Worm (Caenorhabditis elegans) whole organism, young adult: Measurements from ENCODE around the gene C15H9.2.

Experiments used
- B0019.2 ChIP-seq: fragments of 200-800 bp; sonication (Bioruptor generic); conservative IDR thresholded peaks from 2 replicates; pipeline ENCODE4 v1.3.6; 2022; ENCODE audit warnings: missing genetic modification reagents, missing genetic modification characterization, missing compliant biosample characterization
- B0336.3 ChIP-seq: fragments of 200-800 bp; sonication (Bioruptor generic); IDR thresholded peaks from 2 replicates; pipeline ENCODE4 v1.3.6; 2022; ENCODE audit warnings: missing genetic modification characterization, missing compliant biosample characterization
- F10E7.11 ChIP-seq: sonication (generic microtip); optimal IDR thresholded peaks from 2 replicates; lab custom pipeline; 2017; ENCODE audit warnings: mild to moderate bottlenecking, missing genetic modification characterization, moderate library complexity, missing compliant biosample characterization
- F23B12.7 ChIP-seq: sonication (generic microtip); optimal IDR thresholded peaks from 2 replicates; lab custom pipeline; 2017; ENCODE audit warnings: missing genetic modification characterization, mild to moderate bottlenecking, missing compliant biosample characterization, antibody characterized with exemption, moderate library complexity; ENCODE audit not compliant: insufficient read depth
- F37B4.10 ChIP-seq: fragments of 200-800 bp; sonication (Bioruptor generic); IDR thresholded peaks from 2 replicates; pipeline ENCODE4 v1.3.6; 2022; ENCODE audit warnings: missing genetic modification characterization, missing compliant biosample characterization
- F52B5.7 ChIP-seq: sonication (generic microtip); optimal IDR thresholded peaks from 2 replicates; lab custom pipeline; 2016; ENCODE audit warnings: mild to moderate bottlenecking, missing genetic modification characterization, missing compliant biosample characterization
- F55B11.4 ChIP-seq: sonication (generic microtip); optimal IDR thresholded peaks from 2 replicates; lab custom pipeline; 2016; ENCODE audit warnings: missing compliant biosample characterization, missing genetic modification characterization, borderline replicate concordance; ENCODE audit not compliant: insufficient read depth
- K12H6.12 ChIP-seq: fragments of 200-800 bp; sonication (Bioruptor generic); optimal IDR thresholded peaks from 2 replicates; lab custom pipeline; 2018; ENCODE audit warnings: mild to moderate bottlenecking, missing genetic modification characterization, missing compliant biosample characterization
- T07F8.4 ChIP-seq: sonication (generic microtip); optimal IDR thresholded peaks from 2 replicates; lab custom pipeline; 2016; ENCODE audit warnings: mild to moderate bottlenecking, missing genetic modification characterization, moderate library complexity, missing compliant biosample characterization
- aptf-3 ChIP-seq: fragments of 200-800 bp; sonication (Bioruptor generic); IDR thresholded peaks from 2 replicates; pipeline ENCODE4 v1.3.6; 2022; ENCODE audit warnings: missing genetic modification characterization, missing compliant biosample characterization
- atf-7 ChIP-seq: sonication (generic microtip); optimal IDR thresholded peaks from 2 replicates; lab custom pipeline; 2017; ENCODE audit warnings: mild to moderate bottlenecking, missing genetic modification characterization, missing compliant biosample characterization
- attf-5 ChIP-seq: fragments of 200-800 bp; sonication (Bioruptor generic); optimal IDR thresholded peaks from 2 replicates; lab custom pipeline; 2018; ENCODE audit warnings: mild to moderate bottlenecking, missing genetic modification characterization, missing compliant biosample characterization
- cebp-2 ChIP-seq: fragments of 200-800 bp; sonication (Bioruptor generic); IDR thresholded peaks from 2 replicates; pipeline ENCODE4 v1.3.6; 2022; ENCODE audit warnings: missing genetic modification characterization, missing compliant biosample characterization
- ceh-100 ChIP-seq: fragments of 200-800 bp; sonication (Bioruptor generic); IDR thresholded peaks from 2 replicates; pipeline ENCODE4 v1.3.6; 2022; ENCODE audit warnings: missing genetic modification reagents, missing genetic modification characterization, missing compliant biosample characterization
- ceh-27 ChIP-seq: fragments of 200-800 bp; sonication (Bioruptor generic); optimal IDR thresholded peaks from 2 replicates; lab custom pipeline; 2018; ENCODE audit warnings: mild to moderate bottlenecking, missing genetic modification characterization, moderate library complexity, missing compliant biosample characterization
- ceh-91 ChIP-seq: fragments of 200-800 bp; sonication (Bioruptor generic); IDR thresholded peaks from 2 replicates; pipeline ENCODE4 v1.3.6; 2022; ENCODE audit warnings: missing genetic modification reagents, missing genetic modification characterization, missing compliant biosample characterization
- chd-7 ChIP-seq: sonication (generic microtip); optimal IDR thresholded peaks from 2 replicates; lab custom pipeline; 2016; ENCODE audit warnings: mild to moderate bottlenecking, missing genetic modification characterization, moderate library complexity, missing compliant biosample characterization
- dox-1 ChIP-seq: fragments of 200-800 bp; sonication (Bioruptor generic); IDR thresholded peaks from 2 replicates; pipeline ENCODE4 v1.3.6; 2022; ENCODE audit warnings: missing genetic modification reagents, missing genetic modification characterization, missing compliant biosample characterization
- efl-1 ChIP-seq: fragments of 150-350 bp; optimal IDR thresholded peaks from 2 replicates; lab custom pipeline; 2014; ENCODE audit warnings: missing biosample characterization, missing genetic modification reagents, missing genetic modification characterization
- egrh-3 ChIP-seq: fragments of 200-800 bp; sonication (Bioruptor generic); IDR thresholded peaks from 2 replicates; pipeline ENCODE4 v1.3.6; 2022; ENCODE audit warnings: missing genetic modification reagents, missing genetic modification characterization, missing compliant biosample characterization
- ets-4 ChIP-seq: fragments of 200-800 bp; sonication (Bioruptor generic); optimal IDR thresholded peaks from 2 replicates; lab custom pipeline; 2018; ENCODE audit warnings: mild to moderate bottlenecking, missing genetic modification characterization, missing compliant biosample characterization
- gei-17 ChIP-seq: fragments of 200-800 bp; sonication (Bioruptor generic); optimal IDR thresholded peaks from 2 replicates; lab custom pipeline; 2018; ENCODE audit warnings: mild to moderate bottlenecking, missing genetic modification characterization, missing compliant biosample characterization
- hsf-1 ChIP-seq: fragments of 200-800 bp; sonication (Bioruptor generic); IDR thresholded peaks from 2 replicates; pipeline ENCODE4 v1.3.6; 2022; ENCODE audit warnings: missing genetic modification reagents, missing genetic modification characterization, missing compliant biosample characterization
- lag-1 ChIP-seq: fragments of 200-800 bp; sonication (Bioruptor generic); IDR thresholded peaks from 2 replicates; pipeline ENCODE4 v1.3.6; 2022; ENCODE audit warnings: missing genetic modification reagents, missing genetic modification characterization, missing compliant biosample characterization
- let-607 ChIP-seq, 2 experiments: fragments of 200-800 bp in 1 of 2; sonication (Bioruptor generic) in 1 of 2; sonication (generic microtip) in 1 of 2; optimal IDR thresholded peaks; 2 replicates each; lab custom pipeline; 2016 to 2018; ENCODE audit warnings: mild to moderate bottlenecking in 2 of 2, missing compliant biosample characterization in 2 of 2, missing genetic modification characterization in 2 of 2, moderate library complexity in 2 of 2, missing genotype in 1 of 2
- lin-40 ChIP-seq: sonication (generic microtip); optimal IDR thresholded peaks from 2 replicates; lab custom pipeline; 2016; ENCODE audit warnings: missing genetic modification characterization, mild to moderate bottlenecking, missing compliant biosample characterization, missing genotype, missing genetic modification reagents
- lsl-1 ChIP-seq: fragments of 200-800 bp; sonication (Bioruptor generic); optimal IDR thresholded peaks from 2 replicates; lab custom pipeline; 2018; ENCODE audit warnings: mild to moderate bottlenecking, missing genetic modification characterization, moderate library complexity, missing compliant biosample characterization
- madf-10 ChIP-seq: sonication (generic microtip); optimal IDR thresholded peaks from 2 replicates; lab custom pipeline; 2016; ENCODE audit warnings: mild to moderate bottlenecking, missing genetic modification characterization, missing compliant biosample characterization
- madf-3 ChIP-seq: fragments of 200-800 bp; sonication (Bioruptor generic); IDR thresholded peaks from 2 replicates; pipeline ENCODE4 v1.3.6; 2022; ENCODE audit warnings: missing genetic modification reagents, missing genetic modification characterization, missing compliant biosample characterization
- madf-6 ChIP-seq: fragments of 200-800 bp; sonication (Bioruptor generic); IDR thresholded peaks from 2 replicates; pipeline ENCODE4 v1.3.6; 2022; ENCODE audit warnings: missing genetic modification reagents, missing genetic modification characterization, missing compliant biosample characterization
- madf-8 ChIP-seq: fragments of 200-800 bp; sonication (Bioruptor generic); conservative IDR thresholded peaks from 2 replicates; pipeline ENCODE4 v1.3.6; 2022; ENCODE audit warnings: missing genetic modification reagents, missing genetic modification characterization, missing compliant biosample characterization
- nfya-2 ChIP-seq: fragments of 200-800 bp; sonication (Bioruptor generic); IDR thresholded peaks from 2 replicates; pipeline ENCODE4 v1.3.6; 2022; ENCODE audit warnings: missing genetic modification reagents, missing genetic modification characterization, missing compliant biosample characterization
- nfyb-1 ChIP-seq: fragments of 200-800 bp; sonication (Bioruptor generic); IDR thresholded peaks from 2 replicates; pipeline ENCODE4 v1.3.6; 2022; ENCODE audit warnings: missing genetic modification reagents, missing genetic modification characterization, missing compliant biosample characterization
- nhr-80 ChIP-seq: sonication (generic microtip); optimal IDR thresholded peaks from 2 replicates; lab custom pipeline; 2016; ENCODE audit warnings: missing genetic modification characterization, missing compliant biosample characterization
- nhr-90 ChIP-seq: sonication (generic microtip); optimal IDR thresholded peaks from 2 replicates; lab custom pipeline; 2016; ENCODE audit warnings: missing genotype, mild to moderate bottlenecking, missing genetic modification characterization, missing compliant biosample characterization
- pha-4 ChIP-seq: fragments of 150-350 bp; sonication (generic microtip); optimal IDR thresholded peaks from 2 replicates; lab custom pipeline; 2014; ENCODE audit warnings: missing biosample characterization, missing genetic modification reagents, missing genetic modification characterization
- sdz-38 ChIP-seq: sonication (generic microtip); optimal IDR thresholded peaks from 2 replicates; lab custom pipeline; 2016; ENCODE audit warnings: missing genotype, missing genetic modification characterization, missing compliant biosample characterization
- snpc-3.4 ChIP-seq: sonication (generic microtip); optimal IDR thresholded peaks from 2 replicates; lab custom pipeline; 2017; ENCODE audit warnings: missing genetic modification characterization, mild to moderate bottlenecking, missing compliant biosample characterization, antibody characterized with exemption, moderate library complexity, missing genotype, missing genetic modification reagents
- sptf-2 ChIP-seq: fragments of 200-800 bp; sonication (Bioruptor generic); optimal IDR thresholded peaks from 2 replicates; lab custom pipeline; 2018; ENCODE audit warnings: mild to moderate bottlenecking, missing genetic modification characterization, missing compliant biosample characterization
- tbp1 ChIP-seq: fragments of 200-800 bp; sonication (Bioruptor generic); optimal IDR thresholded peaks from 2 replicates; lab custom pipeline; 2018; ENCODE audit warnings: mild to moderate bottlenecking, missing genetic modification characterization, missing compliant biosample characterization
- tlf-1 ChIP-seq: fragments of 200-800 bp; sonication (Bioruptor generic); optimal IDR thresholded peaks from 2 replicates; lab custom pipeline; 2018; ENCODE audit warnings: mild to moderate bottlenecking, missing genetic modification characterization, missing compliant biosample characterization
- unc-62 ChIP-seq: fragments of 150-350 bp; optimal IDR thresholded peaks from 2 replicates; lab custom pipeline; 2014; ENCODE audit warnings: missing biosample characterization, missing genetic modification reagents, missing genetic modification characterization
- xnd-1 ChIP-seq: sonication (generic microtip); optimal IDR thresholded peaks from 2 replicates; lab custom pipeline; 2016; ENCODE audit warnings: missing genotype, missing genetic modification reagents, missing genetic modification characterization, missing compliant biosample characterization
- zfh-2 ChIP-seq: fragments of 200-800 bp; sonication (Bioruptor generic); conservative IDR thresholded peaks from 2 replicates; pipeline ENCODE4 v1.3.6; 2022; ENCODE audit warnings: missing genetic modification reagents, missing genetic modification characterization, missing compliant biosample characterization
- ztf-26 ChIP-seq: sonication (generic microtip); optimal IDR thresholded peaks from 2 replicates; lab custom pipeline; 2017; ENCODE audit warnings: missing genetic modification characterization, missing compliant biosample characterization

Gene C15H9.2

ce11 chrX:6129277-6129676 lies 11.0 kb downstream of the C15H9.2 start:
- TF ChIP-seq lin-40 (tag; lab: Kevin White, UChicago): peak; percentile 2
- TF ChIP-seq atf-7 (tag; lab: Kevin White, UChicago): peak; percentile 51
- peak; percentile 41; the same call in 1 of the 2 replicates for TF ChIP-seq dox-1 (GFP tag; lab: Robert Waterston, UW)
- peak; percentile 47; the same call in 1 of the 2 replicates for TF ChIP-seq B0336.3 (GFP tag; lab: Robert Waterston, UW)
- peak; percentile 88 for TF ChIP-seq nhr-80 (tag; lab: Kevin White, UChicago)
- no peak for TF ChIP-seq gei-17 (GFP tag; lab: Kevin White, UChicago)
- TF ChIP-seq sptf-2 (GFP tag; lab: Kevin White, UChicago): no peak
- no peak for TF ChIP-seq madf-10
- TF ChIP-seq let-607 (tag; optimal IDR thresholded peaks at IDR 0.05; lab: Kevin White, UChicago): peak in 1 of 2 experiments; percentile 12

ce11 chrX:6134423-6134822 lies 16.1 kb downstream of the C15H9.2 start:
- TF ChIP-seq egrh-3 (GFP tag; lab: Robert Waterston, UW): peak; percentile 47
- no peak for TF ChIP-seq K12H6.12 (tag; lab: Kevin White, UChicago)
- no peak for TF ChIP-seq unc-62 (GFP tag; lab: Kevin White, UChicago)
- peak; percentile 92 for TF ChIP-seq zfh-2 (GFP tag; lab: Robert Waterston, UW)
- TF ChIP-seq madf-3 (GFP tag; lab: Robert Waterston, UW): 0 out of 2 replicates have a peak, but pooled peaks have one; percentile 35
- TF ChIP-seq, all 124 proteins: peak for 3

ce11 chrX:6138243-6138642 lies 19.9 kb downstream of the C15H9.2 start, which contains the start of gene Y72A10A.1:
TSS of gene Y72A10A.1 (minus strand) at chrX:6138343.
- TF ChIP-seq F55B11.4 (tag; lab: Kevin White, UChicago) (no peak), nfya-2 (GFP tag; lab: Robert Waterston, UW) (no peak), lin-40 (tag; lab: Kevin White, UChicago) (no peak), madf-6 (no peak), B0019.2 (GFP tag; lab: Robert Waterston, UW) (no peak), ets-4 (GFP tag; lab: Kevin White, UChicago) (no peak), tbp1 (no peak), cebp-2 (no peak), let-607 (tag; optimal IDR thresholded peaks at IDR 0.05; lab: Kevin White, UChicago) (no peak), lag-1 (GFP tag; lab: Robert Waterston, UW) (no peak), F23B12.7 (tag; lab: Kevin White, UChicago) (no peak), pha-4 (tag; lab: Kevin White, UChicago) (no peak), efl-1 (GFP tag; lab: Kevin White, UChicago) (no peak), nhr-90 (tag; lab: Kevin White, UChicago) (no peak), ztf-26 (tag; lab: Kevin White, UChicago) (no peak), snpc-3.4 (tag; lab: Kevin White, UChicago) (no peak), aptf-3 (GFP tag; lab: Robert Waterston, UW) (no peak), sdz-38 (tag; lab: Kevin White, UChicago) (no peak)

ce11 chrX:6145921-6146320 lies 27.6 kb downstream of the C15H9.2 start:
- TF ChIP-seq attf-5 (GFP tag; lab: Kevin White, UChicago): no peak
- TF ChIP-seq F37B4.10 (GFP tag; lab: Robert Waterston, UW): no peak
- TF ChIP-seq hsf-1 (GFP tag; lab: Robert Waterston, UW): no peak
- no peak for TF ChIP-seq xnd-1 (tag; lab: Kevin White, UChicago)
- no peak for TF ChIP-seq ceh-27 (GFP tag; lab: Kevin White, UChicago)
- no peak for TF ChIP-seq tlf-1 (GFP tag; lab: Kevin White, UChicago)
- no peak for TF ChIP-seq B0336.3 (GFP tag; lab: Robert Waterston, UW)
- no peak for TF ChIP-seq F52B5.7
- TF ChIP-seq chd-7 (tag; lab: Kevin White, UChicago): no peak
- TF ChIP-seq madf-8: no peak
- no peak for TF ChIP-seq madf-3 (GFP tag; lab: Robert Waterston, UW)
- TF ChIP-seq lsl-1 (GFP tag; lab: Kevin White, UChicago): no peak
- TF ChIP-seq T07F8.4 (tag; lab: Kevin White, UChicago): no peak
- TF ChIP-seq F10E7.11: no peak
- no peak for TF ChIP-seq ceh-91 (GFP tag; lab: Robert Waterston, UW)
- TF ChIP-seq nfyb-1 (GFP tag; lab: Robert Waterston, UW): no peak
- no peak for TF ChIP-seq ceh-100
- TF ChIP-seq cebp-2: no peak
